Worm (Caenorhabditis elegans) whole organism, L1 larva: ENCODE data around the gene ZC15.1.

ENCODE experiments used
- F16B12.6 ChIP-seq: fragments of 150-350 bp; optimal IDR thresholded peaks from 2 replicates; lab custom pipeline; 2014; ENCODE audit warnings: missing biosample characterization, missing genetic modification characterization
- alr-1 ChIP-seq: fragments of 200-800 bp; sonication (Bioruptor generic); optimal IDR thresholded peaks from 2 replicates; lab custom pipeline; 2018; ENCODE audit warnings: borderline replicate concordance, mild to moderate bottlenecking, missing genetic modification characterization, missing compliant biosample characterization
- aly-2 ChIP-seq: fragments of 150-350 bp; optimal IDR thresholded peaks from 2 replicates; lab custom pipeline; 2014; ENCODE audit warnings: missing biosample characterization, missing genetic modification characterization
- ama-1 ChIP-seq: fragments of 150-350 bp; optimal IDR thresholded peaks from 2 replicates; lab custom pipeline; 2014
- blmp-1 ChIP-seq: fragments of 150-350 bp; optimal IDR thresholded peaks from 2 replicates; lab custom pipeline; 2014; ENCODE audit warnings: missing biosample characterization, missing genetic modification characterization
- ceh-82 ChIP-seq, 3 experiments: fragments of 150-350 bp in 1 of 3; sonication (generic microtip) in 2 of 3; optimal IDR thresholded peaks; 2 replicates each; lab custom pipeline; 2014 to 2017; ENCODE audit warnings: missing biosample characterization in 3 of 3, missing genetic modification characterization in 3 of 3
- ceh-88 ChIP-seq: fragments of 200-800 bp; sonication (Bioruptor generic); IDR thresholded peaks from 2 replicates; pipeline ENCODE4 v1.3.6; 2022; ENCODE audit warnings: missing genetic modification characterization, missing compliant biosample characterization
- ceh-90 ChIP-seq: sonication (generic microtip); optimal IDR thresholded peaks from 2 replicates; lab custom pipeline; 2016; ENCODE audit warnings: missing genetic modification characterization, missing compliant biosample characterization
- ces-1 ChIP-seq: fragments of 150-350 bp; optimal IDR thresholded peaks from 2 replicates; lab custom pipeline; 2014; ENCODE audit warnings: missing biosample characterization, missing genetic modification reagents, missing genetic modification characterization
- elt-2 ChIP-seq: sonication (generic microtip); optimal IDR thresholded peaks from 2 replicates; lab custom pipeline; 2016; ENCODE audit warnings: missing genetic modification characterization, mild to moderate bottlenecking, inconsistent platforms, missing compliant biosample characterization, missing genetic modification reagents
- elt-3 ChIP-seq, 6 experiments: fragments of 150-350 bp in 1 of 6; sonication (generic microtip); optimal IDR thresholded peaks; 2 replicates each; lab custom pipeline; 2017 to 2018; ENCODE audit warnings: missing biosample characterization in 6 of 6, missing genetic modification characterization in 6 of 6, inconsistent platforms in 1 of 6
- fos-1 ChIP-seq: fragments of 150-350 bp; optimal IDR thresholded peaks from 2 replicates; lab custom pipeline; 2014; ENCODE audit warnings: missing biosample characterization, missing genetic modification characterization
- grh-1 ChIP-seq: fragments of 200-800 bp; sonication (Bioruptor generic); IDR thresholded peaks from 2 replicates; pipeline ENCODE4 v1.3.6; 2022; ENCODE audit warnings: missing genetic modification reagents, missing genetic modification characterization, missing compliant biosample characterization
- hlh-17 ChIP-seq: fragments of 200-800 bp; sonication (Bioruptor generic); optimal IDR thresholded peaks from 2 replicates; lab custom pipeline; 2018; ENCODE audit warnings: missing genetic modification characterization, mild to moderate bottlenecking, missing compliant biosample characterization, moderate library complexity, borderline replicate concordance
- hlh-4 ChIP-seq: sonication (generic microtip); optimal IDR thresholded peaks from 2 replicates; lab custom pipeline; 2016; ENCODE audit warnings: mild to moderate bottlenecking, missing genetic modification characterization, missing compliant biosample characterization
- irx-1 ChIP-seq: sonication (generic microtip); optimal IDR thresholded peaks from 2 replicates; lab custom pipeline; 2016; ENCODE audit warnings: missing genetic modification characterization, missing compliant biosample characterization
- lin-13 ChIP-seq: fragments of 150-350 bp; optimal IDR thresholded peaks from 2 replicates; lab custom pipeline; 2014; ENCODE audit warnings: missing biosample characterization, missing genetic modification reagents, missing genetic modification characterization
- lin-14 ChIP-seq: fragments of 200-800 bp; sonication (Bioruptor generic); optimal IDR thresholded peaks from 2 replicates; lab custom pipeline; 2018; ENCODE audit warnings: mild to moderate bottlenecking, missing genetic modification characterization, moderate library complexity, missing compliant biosample characterization
- lin-35 ChIP-seq, 2 experiments: fragments of 150-350 bp; optimal IDR thresholded peaks; 2 replicates each; lab custom pipeline; 2014; ENCODE audit warnings: missing biosample characterization in 2 of 2, missing genetic modification characterization in 2 of 2, missing genetic modification reagents in 2 of 2
- lin-39 ChIP-seq: fragments of 150-350 bp; optimal IDR thresholded peaks from 2 replicates; lab custom pipeline; 2014; ENCODE audit warnings: missing biosample characterization, missing genetic modification reagents, missing genetic modification characterization
- lsy-2 ChIP-seq, 2 experiments: fragments of 150-350 bp; optimal IDR thresholded peaks; 2 replicates each; lab custom pipeline; 2014; ENCODE audit warnings: missing biosample characterization in 2 of 2, missing genetic modification characterization in 2 of 2
- mdl-1 ChIP-seq, 2 experiments: fragments of 150-350 bp; optimal IDR thresholded peaks; 2 replicates each; lab custom pipeline; 2014 to 2017; ENCODE audit warnings: missing biosample characterization in 2 of 2, missing genetic modification characterization in 2 of 2, inconsistent platforms in 1 of 2
- nhr-11 ChIP-seq: fragments of 150-350 bp; optimal IDR thresholded peaks from 2 replicates; lab custom pipeline; 2014; ENCODE audit warnings: missing biosample characterization, missing genetic modification characterization
- nhr-20 ChIP-seq: sonication (generic microtip); optimal IDR thresholded peaks from 2 replicates; lab custom pipeline; 2016; ENCODE audit warnings: mild to moderate bottlenecking, missing genetic modification characterization, missing compliant biosample characterization
- nhr-237 ChIP-seq: fragments of 150-350 bp; optimal IDR thresholded peaks from 2 replicates; lab custom pipeline; 2014; ENCODE audit warnings: missing biosample characterization, missing genetic modification characterization
- nhr-28 ChIP-seq: fragments of 150-350 bp; optimal IDR thresholded peaks from 2 replicates; lab custom pipeline; 2014; ENCODE audit warnings: missing biosample characterization, missing genetic modification characterization
- nhr-77 ChIP-seq: fragments of 150-350 bp; optimal IDR thresholded peaks from 2 replicates; lab custom pipeline; 2014; ENCODE audit warnings: missing biosample characterization, missing genetic modification characterization
- nhr-84 ChIP-seq: sonication (generic microtip); optimal IDR thresholded peaks from 2 replicates; lab custom pipeline; 2017; ENCODE audit warnings: missing biosample characterization, missing genetic modification characterization
- nhr-85 ChIP-seq: sonication (generic microtip); peaks from one replicate; lab custom pipeline; 2016; ENCODE audit warnings: missing genetic modification characterization, inconsistent platforms, missing compliant biosample characterization
- nhr-90 ChIP-seq: sonication (generic microtip); optimal IDR thresholded peaks from 2 replicates; lab custom pipeline; 2016; ENCODE audit warnings: mild to moderate bottlenecking, missing genetic modification characterization, missing compliant biosample characterization; ENCODE audit not compliant: poor library complexity
- pqm-1 ChIP-seq: sonication (generic microtip); optimal IDR thresholded peaks from 3 replicates; lab custom pipeline; 2017; ENCODE audit warnings: missing biosample characterization, missing genetic modification characterization
- rnt-1 ChIP-seq: sonication (generic microtip); optimal IDR thresholded peaks from 2 replicates; lab custom pipeline; 2016; ENCODE audit warnings: mild to moderate bottlenecking, missing genetic modification characterization, moderate library complexity, missing compliant biosample characterization
- skn-1 ChIP-seq: fragments of 150-350 bp; optimal IDR thresholded peaks from 2 replicates; lab custom pipeline; 2014; ENCODE audit warnings: missing biosample characterization, missing genetic modification characterization
- snpc-4 ChIP-seq: fragments of 150-350 bp; optimal IDR thresholded peaks from 2 replicates; lab custom pipeline; 2014; ENCODE audit warnings: missing biosample characterization, missing genetic modification characterization
- sox-4 ChIP-seq: sonication (generic microtip); optimal IDR thresholded peaks from 2 replicates; lab custom pipeline; 2016; ENCODE audit warnings: missing genetic modification characterization, missing compliant biosample characterization
- sptf-1 ChIP-seq: fragments of 150-350 bp; optimal IDR thresholded peaks from 2 replicates; lab custom pipeline; 2014; ENCODE audit warnings: missing biosample characterization, missing genetic modification characterization
- swsn-7 ChIP-seq: sonication (generic microtip); optimal IDR thresholded peaks from 2 replicates; lab custom pipeline; 2016; ENCODE audit warnings: missing genetic modification characterization, missing compliant biosample characterization
- tbx-2 ChIP-seq: sonication (generic microtip); optimal IDR thresholded peaks from 2 replicates; lab custom pipeline; 2016; ENCODE audit warnings: missing genetic modification characterization, missing compliant biosample characterization
- unc-86 ChIP-seq: sonication (generic microtip); optimal IDR thresholded peaks from 2 replicates; lab custom pipeline; 2016; ENCODE audit warnings: missing genetic modification characterization, missing compliant biosample characterization
- unc-98 ChIP-seq: fragments of 200-800 bp; sonication (Bioruptor generic); IDR thresholded peaks from 2 replicates; pipeline ENCODE4 v1.3.6; 2022; ENCODE audit warnings: missing genetic modification characterization, missing compliant biosample characterization
- xbp-1 ChIP-seq: sonication (generic microtip); optimal IDR thresholded peaks from 2 replicates; lab custom pipeline; 2016; ENCODE audit warnings: missing genetic modification characterization, missing compliant biosample characterization

Gene ZC15.1

ce11 chrV:20317442-20317841 lies 11.5 kb downstream of the ZC15.1 start, which contains the start of gene Y113G7C.1:
Gene Y113G7C.1 (plus strand): TSS chrV:20317742.
- TF ChIP-seq mdl-1 (tag; optimal IDR thresholded peaks at IDR 0.05; lab: Kevin White, UChicago) (no peak), sox-4 (tag; lab: Kevin White, UChicago) (no peak), elt-2 (tag; lab: Kevin White, UChicago) (no peak), grh-1 (GFP tag; lab: Robert Waterston, UW) (no peak), lin-14 (GFP tag; lab: Kevin White, UChicago) (no peak), nhr-90 (no peak), nhr-84 (tag; lab: Kevin White, UChicago) (no peak), ceh-90 (tag; lab: Kevin White, UChicago) (no peak), nhr-77 (tag; lab: Kevin White, UChicago) (no peak), nhr-11 (tag; lab: Kevin White, UChicago) (no peak), aly-2 (no peak), ama-1 (lab: Kevin White, UChicago) (no peak), swsn-7 (tag; lab: Kevin White, UChicago) (no peak), hlh-17 (no peak), snpc-4 (tag; lab: Kevin White, UChicago) (no peak), ceh-88 (GFP tag; lab: Robert Waterston, UW) (no peak), ceh-82 (tag; optimal IDR thresholded peaks at IDR 0.05; lab: Kevin White, UChicago) (no peak), elt-3 (tag; optimal IDR thresholded peaks at IDR 0.05; lab: Kevin White, UChicago) (no peak)

DNA sequence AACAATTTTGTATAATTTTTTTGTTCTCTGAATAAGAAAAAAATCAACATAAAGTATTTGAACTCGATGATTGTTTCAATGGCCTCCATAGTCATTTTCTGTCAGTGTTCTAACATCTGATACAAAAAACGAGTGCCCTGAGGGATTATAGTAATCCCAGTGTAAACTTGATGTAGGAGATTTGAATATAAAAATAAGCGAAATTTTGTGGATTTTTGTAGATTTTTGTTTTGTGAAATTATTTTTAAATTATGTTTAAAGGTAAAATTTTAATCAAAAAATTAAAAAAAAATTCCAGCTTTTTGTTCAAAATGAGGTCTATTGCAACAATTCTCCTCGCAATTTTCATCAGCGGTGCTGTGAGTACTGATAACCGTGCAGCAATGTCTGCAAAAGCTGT lies 19.5 kb downstream of the ZC15.1 start, which contains the start of gene Y38H6A.1:
Y38H6A.1 (plus strand) TSS at position 301 of the 400 bp plus-strand sequence.
- no peak for TF ChIP-seq alr-1
- TF ChIP-seq irx-1 (tag; lab: Kevin White, UChicago), result no peak
- no peak for TF ChIP-seq aly-2
- TF ChIP-seq lsy-2 (tag; optimal IDR thresholded peaks at IDR 0.05; lab: Kevin White, UChicago), result no peak
- TF ChIP-seq ceh-90 (tag; lab: Kevin White, UChicago), result no peak
- TF ChIP-seq ces-1, result no peak

DNA sequence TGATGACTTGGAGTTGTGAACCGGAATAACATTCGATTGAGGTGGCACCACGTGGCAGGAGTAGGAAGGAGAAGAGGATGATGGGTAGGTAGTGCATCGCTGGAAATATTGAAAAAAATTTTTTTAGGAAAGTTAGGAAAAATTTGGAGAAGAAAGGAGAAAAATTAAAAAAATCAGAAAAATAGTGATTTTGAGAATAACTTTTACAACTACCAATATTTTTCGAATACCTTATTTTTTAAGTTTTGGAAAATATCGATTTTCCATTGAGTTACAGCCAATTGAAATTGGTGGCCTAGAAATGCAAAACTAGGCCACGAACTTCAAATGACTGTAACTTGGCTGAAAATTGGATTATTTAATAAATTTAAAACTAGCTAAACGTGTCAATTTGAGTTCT lies 29.4 kb downstream of the ZC15.1 start, which contains the start of gene Y38H6A.5:
Y38H6A.5 (minus strand) TSS at position 101 of the 400 bp plus-strand sequence.
- TF ChIP-seq nhr-237 (tag; lab: Kevin White, UChicago), result no peak
- TF ChIP-seq nhr-85 (tag; lab: Kevin White, UChicago), result peak; percentile 17
- TF ChIP-seq skn-1 (tag; lab: Kevin White, UChicago), result no peak
- no peak for TF ChIP-seq hlh-4
- TF ChIP-seq xbp-1, result no peak

DNA sequence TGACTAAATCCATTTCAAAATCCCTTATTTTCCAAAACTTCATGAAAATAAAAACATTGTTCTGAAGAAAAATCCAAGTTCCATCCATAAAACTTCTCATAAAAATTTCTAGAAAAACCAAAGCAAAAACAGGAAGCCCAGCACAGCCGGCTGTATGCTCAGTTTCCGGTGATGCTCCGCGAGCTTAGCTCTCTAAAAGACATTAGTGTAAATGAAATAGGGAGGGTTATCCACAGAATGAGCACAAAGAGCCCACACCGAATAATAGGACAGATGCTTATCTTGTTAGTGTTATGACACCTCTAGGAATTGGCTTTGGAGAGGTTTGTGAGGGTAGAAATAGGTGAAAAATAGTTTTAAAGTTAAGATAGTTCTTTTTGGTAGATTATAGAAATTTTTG lies 32.1 kb downstream of the ZC15.1 start:
- no peak for TF ChIP-seq blmp-1
- TF ChIP-seq hlh-4, result no peak
- TF ChIP-seq tbx-2 (tag; lab: Kevin White, UChicago), result no peak
- TF ChIP-seq sox-4 (tag; lab: Kevin White, UChicago), result no peak
- TF ChIP-seq elt-2 (tag; lab: Kevin White, UChicago), result no peak
- TF ChIP-seq lin-35 (GFP tag; optimal IDR thresholded peaks at IDR 0.05; lab: Kevin White, UChicago), result no peak
- TF ChIP-seq fos-1, result no peak
- no peak for TF ChIP-seq unc-98 (GFP tag; lab: Robert Waterston, UW)
- no peak for TF ChIP-seq nhr-237 (tag; lab: Kevin White, UChicago)
- no peak for TF ChIP-seq lin-39 (tag; lab: Kevin White, UChicago)
- TF ChIP-seq nhr-28, result no peak
- no peak for TF ChIP-seq nhr-20 (tag; lab: Kevin White, UChicago)
- no peak for TF ChIP-seq unc-86 (tag; lab: Kevin White, UChicago)
- no peak for TF ChIP-seq F16B12.6 (tag; lab: Kevin White, UChicago)
- TF ChIP-seq ceh-82 (tag; optimal IDR thresholded peaks at IDR 0.05; lab: Kevin White, UChicago), result no peak
- no peak for TF ChIP-seq lin-13 (GFP tag; lab: Kevin White, UChicago)
- no peak for TF ChIP-seq sptf-1
- no peak for TF ChIP-seq pqm-1 (tag; lab: Kevin White, UChicago)
- no peak for TF ChIP-seq rnt-1 (tag; lab: Kevin White, UChicago)
